Fruit fly (Drosophila melanogaster): Measurements from ENCODE around the gene Nt5a.

The Nt5a gene

dm6 chr3L:1349942-1350923 is 43.0 kb upstream of the Nt5a start (continued):
- TF ChIP-seq CG9797 (GFP tag; optimal IDR thresholded peaks at IDR 0.05) (peak; percentile 49), Ada2b (GFP tag; IDR thresholded peaks at IDR 0.05) (no peak; the same call in 1 of the 2 replicates), Drgx (GFP tag; IDR thresholded peaks at IDR 0.05) (no peak), CG2678 (tag; optimal IDR thresholded peaks at IDR 0.05) (peak; percentile 53), org-1 (GFP tag; optimal IDR thresholded peaks at IDR 0.05) (no peak), Dip2 (GFP tag; IDR thresholded peaks at IDR 0.05) (no peak), CG12391 (tag; optimal IDR thresholded peaks at IDR 0.05) (peak; percentile 71), CG4404 (GFP tag; IDR thresholded peaks at IDR 0.05) (no peak), Asciz (GFP tag; optimal IDR thresholded peaks at IDR 0.05) (no peak), schlank (tag; optimal IDR thresholded peaks at IDR 0.05) (no peak), Neu2 (GFP tag; optimal IDR thresholded peaks at IDR 0.05; ENCODE audit: borderline replicate concordance) (no peak), CkIIα-i1 (GFP tag; IDR thresholded peaks at IDR 0.05) (no peak), ind (GFP tag; optimal IDR thresholded peaks at IDR 0.05) (peak; percentile 26), CG10147 (GFP tag; optimal IDR thresholded peaks at IDR 0.05) (no peak), zfh1 (GFP tag; IDR thresholded peaks at IDR 0.05) (no peak), CG17361 (GFP tag; IDR thresholded peaks at IDR 0.05) (peak; percentile 68), CG43689 (GFP tag; IDR thresholded peaks at IDR 0.05) (no peak), h (optimal IDR thresholded peaks at IDR 0.05) (no peak), stwl (tag; optimal IDR thresholded peaks at IDR 0.05) (peak; percentile 77), CG17328 (GFP tag; IDR thresholded peaks at IDR 0.05) (no peak), unpg (GFP tag; optimal IDR thresholded peaks at IDR 0.05) (no peak), CG17802 (tag; optimal IDR thresholded peaks at IDR 0.05) (no peak), unc-4 (GFP tag; IDR thresholded peaks at IDR 0.05; ENCODE audit: partially characterized antibody) (peak; percentile 97), CG14710 (tag; optimal IDR thresholded peaks at IDR 0.05) (peak; percentile 57), CG14050 (GFP tag; IDR thresholded peaks at IDR 0.05) (no peak), salm (tag; optimal IDR thresholded peaks at IDR 0.05) (no peak), toy (GFP tag; IDR thresholded peaks at IDR 0.05) (no peak), CG14860 (GFP tag; IDR thresholded peaks at IDR 0.05; ENCODE audit: partially characterized antibody) (peak; percentile 98), CG13123 (GFP tag; optimal IDR thresholded peaks at IDR 0.05) (peak; percentile 1), CG7928 (GFP tag; optimal IDR thresholded peaks at IDR 0.05) (no peak), Fer1 (GFP tag; optimal IDR thresholded peaks at IDR 0.05) (no peak), pnt (GFP tag; optimal IDR thresholded peaks at IDR 0.05) (no peak), CG10462 (GFP tag; optimal IDR thresholded peaks at IDR 0.05) (no peak), Tbp (GFP tag; optimal IDR thresholded peaks at IDR 0.05) (no peak), CG1603 (tag; optimal IDR thresholded peaks at IDR 0.05) (peak; percentile 74), trh (GFP tag; optimal IDR thresholded peaks at IDR 0.05) (no peak), oc (tag; optimal IDR thresholded peaks at IDR 0.05) (no peak), al (GFP tag; IDR thresholded peaks at IDR 0.05) (peak; percentile 19; the same call in 1 of the 2 replicates), Stat92E (GFP tag; optimal IDR thresholded peaks at IDR 0.05) (no peak), slp2 (GFP tag; optimal IDR thresholded peaks at IDR 0.05) (peak; percentile 7), Hr51 (GFP tag; optimal IDR thresholded peaks at IDR 0.05) (peak in 1 of 2 experiments; percentile 43), Nf-YC (tag; optimal IDR thresholded peaks at IDR 0.05) (peak; percentile 41), ash1 (GFP tag; optimal IDR thresholded peaks at IDR 0.05) (no peak), CG16779 (GFP tag; IDR thresholded peaks at IDR 0.05) (no peak), CG14667 (GFP tag; IDR thresholded peaks at IDR 0.05) (no peak), insv (GFP tag; optimal IDR thresholded peaks at IDR 0.05) (peak in 1 of 2 experiments; percentile 94), Hr39 (optimal IDR thresholded peaks at IDR 0.05) (no peak), aop (GFP tag; IDR thresholded peaks at IDR 0.05) (no peak), lov (optimal IDR thresholded peaks at IDR 0.05) (no peak), lov (GFP tag; IDR thresholded peaks at IDR 0.05) (no peak)
